Worm (Caenorhabditis elegans) whole organism, midembryonic: Measurements from ENCODE around the gene srd-26.

Source experiments
- T22C8.4 ChIP-seq: fragments of 200-800 bp; sonication (Bioruptor generic); IDR thresholded peaks from 2 replicates; pipeline ENCODE4 v1.3.6; 2022; ENCODE audit warnings: missing genetic modification characterization, missing compliant biosample characterization
- cog-1 ChIP-seq: sonication (generic microtip); optimal IDR thresholded peaks from 2 replicates; lab custom pipeline; 2016; ENCODE audit warnings: missing genetic modification characterization, missing compliant biosample characterization
- flt-1 ChIP-seq: fragments of 200-800 bp; sonication (Bioruptor generic); IDR thresholded peaks from 2 replicates; pipeline ENCODE4 v1.3.6; 2022; ENCODE audit warnings: missing genetic modification characterization, missing compliant biosample characterization
- klf-2 ChIP-seq: fragments of 200-800 bp; sonication (Bioruptor generic); conservative IDR thresholded peaks from 2 replicates; pipeline ENCODE4 v1.3.6; 2022; ENCODE audit warnings: missing genetic modification reagents, missing genetic modification characterization, missing compliant biosample characterization
- ref-1 ChIP-seq: fragments of 200-800 bp; sonication (Bioruptor generic); conservative IDR thresholded peaks from 2 replicates; pipeline ENCODE4 v1.3.6; 2022; ENCODE audit warnings: missing genetic modification reagents, missing genetic modification characterization, missing compliant biosample characterization
- tab-1 ChIP-seq: fragments of 200-800 bp; sonication (Bioruptor generic); IDR thresholded peaks from 2 replicates; pipeline ENCODE4 v1.3.6; 2022; ENCODE audit warnings: missing genetic modification characterization, missing compliant biosample characterization
- ztf-23 ChIP-seq: fragments of 200-800 bp; sonication (Bioruptor generic); IDR thresholded peaks from 2 replicates; pipeline ENCODE4 v1.3.6; 2022; ENCODE audit warnings: missing genetic modification reagents, missing genetic modification characterization, missing compliant biosample characterization
- ztf-29 ChIP-seq: fragments of 200-800 bp; sonication (Bioruptor generic); IDR thresholded peaks from 2 replicates; pipeline ENCODE4 v1.3.6; 2022; ENCODE audit warnings: missing genetic modification reagents, missing genetic modification characterization, missing compliant biosample characterization

DNA sequence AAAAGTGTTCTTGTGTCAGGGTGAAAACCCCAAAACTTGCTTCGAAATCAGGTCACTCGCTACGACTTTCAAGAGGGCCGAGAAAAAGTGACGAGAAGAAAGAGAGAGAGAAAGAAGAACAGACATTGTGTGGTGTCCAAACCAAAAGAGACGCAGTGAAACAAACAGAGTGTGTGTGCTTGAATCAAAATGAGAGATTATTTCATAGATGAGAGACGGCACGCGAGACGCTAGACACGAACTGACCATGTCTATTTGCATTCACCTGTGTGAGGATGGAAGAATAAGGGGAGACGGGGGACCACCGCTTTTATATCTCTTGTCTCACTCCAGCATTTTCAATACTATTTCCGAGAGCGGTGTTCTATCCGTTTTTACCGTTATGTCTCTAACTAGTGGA lies 26.7 kb downstream of the srd-26 start:
- peak; percentile 40 for TF ChIP-seq cog-1 (tag; lab: Kevin White, UChicago)
- TF ChIP-seq ztf-23 = no peak
- TF ChIP-seq T22C8.4 = no peak
- TF ChIP-seq flt-1 (GFP tag; lab: Robert Waterston, UW) = 0 out of 2 replicates have a peak, but pooled peaks have one; percentile 6
- no peak for TF ChIP-seq tab-1 (GFP tag; lab: Robert Waterston, UW)
- TF ChIP-seq klf-2 = no peak
- no peak for TF ChIP-seq ztf-29 (GFP tag; lab: Robert Waterston, UW)
- no peak for TF ChIP-seq ref-1 (GFP tag; lab: Robert Waterston, UW)
